Worm (Caenorhabditis elegans) whole organism, L1 larva: Measurements from ENCODE around the gene pals-21.

Source experiments
- C04F5.9 ChIP-seq: sonication (generic microtip); optimal IDR thresholded peaks from 2 replicates; lab custom pipeline; 2016; ENCODE audit warnings: missing genetic modification characterization, missing compliant biosample characterization
- C16A3.4 ChIP-seq: fragments of 150-350 bp; optimal IDR thresholded peaks from 2 replicates; lab custom pipeline; 2014; ENCODE audit warnings: missing biosample characterization, missing genetic modification characterization
- C34B4.2 ChIP-seq: sonication (generic microtip); optimal IDR thresholded peaks from 2 replicates; lab custom pipeline; 2017; ENCODE audit warnings: mild to moderate bottlenecking, missing genetic modification characterization, missing compliant biosample characterization
- Y116A8C.19 ChIP-seq: sonication (generic microtip); optimal IDR thresholded peaks from 2 replicates; lab custom pipeline; 2016; ENCODE audit warnings: missing compliant biosample characterization, missing genetic modification characterization, borderline replicate concordance
- alr-1 ChIP-seq: fragments of 200-800 bp; sonication (Bioruptor generic); optimal IDR thresholded peaks from 2 replicates; lab custom pipeline; 2018; ENCODE audit warnings: borderline replicate concordance, mild to moderate bottlenecking, missing genetic modification characterization, missing compliant biosample characterization
- aly-2 ChIP-seq: fragments of 150-350 bp; optimal IDR thresholded peaks from 2 replicates; lab custom pipeline; 2014; ENCODE audit warnings: missing biosample characterization, missing genetic modification characterization
- ceh-8 ChIP-seq: fragments of 200-800 bp; sonication (Bioruptor generic); optimal IDR thresholded peaks from 2 replicates; lab custom pipeline; 2018; ENCODE audit warnings: mild to moderate bottlenecking, missing genetic modification characterization, moderate library complexity, missing compliant biosample characterization
- ceh-88 ChIP-seq: fragments of 200-800 bp; sonication (Bioruptor generic); IDR thresholded peaks from 2 replicates; pipeline ENCODE4 v1.3.6; 2022; ENCODE audit warnings: missing genetic modification characterization, missing compliant biosample characterization
- ceh-90 ChIP-seq: sonication (generic microtip); optimal IDR thresholded peaks from 2 replicates; lab custom pipeline; 2016; ENCODE audit warnings: missing genetic modification characterization, missing compliant biosample characterization
- ces-1 ChIP-seq: fragments of 150-350 bp; optimal IDR thresholded peaks from 2 replicates; lab custom pipeline; 2014; ENCODE audit warnings: missing biosample characterization, missing genetic modification reagents, missing genetic modification characterization
- efl-1 ChIP-seq, 4 experiments: fragments of 150-350 bp; optimal IDR thresholded peaks in 3 of 4; peaks in 1 of 4; 1 replicate in 1 of 4; 2 replicates in 3 of 4; lab custom pipeline; 2014; ENCODE audit warnings: missing biosample characterization in 2 of 4, missing genetic modification characterization in 2 of 4, missing genetic modification reagents in 2 of 4
- egl-13 ChIP-seq: sonication (generic microtip); optimal IDR thresholded peaks from 2 replicates; lab custom pipeline; 2016; ENCODE audit warnings: missing genotype, missing genetic modification reagents, missing genetic modification characterization, missing compliant biosample characterization
- egl-27 ChIP-seq, 2 experiments: fragments of 150-350 bp in 1 of 2; sonication (generic microtip); optimal IDR thresholded peaks; 3 replicates each; lab custom pipeline; 2017 to 2018; ENCODE audit warnings: missing biosample characterization in 2 of 2, missing genetic modification characterization in 2 of 2, missing genetic modification reagents in 2 of 2
- elt-3 ChIP-seq, 6 experiments: fragments of 150-350 bp in 1 of 6; sonication (generic microtip); optimal IDR thresholded peaks; 2 replicates each; lab custom pipeline; 2017 to 2018; ENCODE audit warnings: missing biosample characterization in 6 of 6, missing genetic modification characterization in 6 of 6, inconsistent platforms in 1 of 6
- fkh-10 ChIP-seq: sonication (generic microtip); optimal IDR thresholded peaks from 2 replicates; lab custom pipeline; 2017; ENCODE audit warnings: missing biosample characterization, missing genetic modification reagents, missing genetic modification characterization
- fkh-4 ChIP-seq: sonication (generic microtip); optimal IDR thresholded peaks from 2 replicates; lab custom pipeline; 2016; ENCODE audit warnings: missing compliant biosample characterization, missing genetic modification characterization, borderline replicate concordance
- fkh-8 ChIP-seq: sonication (generic microtip); optimal IDR thresholded peaks from 2 replicates; lab custom pipeline; 2016; ENCODE audit warnings: mild to moderate bottlenecking, missing genetic modification characterization, missing compliant biosample characterization
- fos-1 ChIP-seq: fragments of 150-350 bp; optimal IDR thresholded peaks from 2 replicates; lab custom pipeline; 2014; ENCODE audit warnings: missing biosample characterization, missing genetic modification characterization
- hlh-4 ChIP-seq: sonication (generic microtip); optimal IDR thresholded peaks from 2 replicates; lab custom pipeline; 2016; ENCODE audit warnings: mild to moderate bottlenecking, missing genetic modification characterization, missing compliant biosample characterization
- hpl-2 ChIP-seq: fragments of 150-350 bp; optimal IDR thresholded peaks from 2 replicates; lab custom pipeline; 2014; ENCODE audit warnings: missing biosample characterization, missing genetic modification reagents, missing genetic modification characterization
- irx-1 ChIP-seq: sonication (generic microtip); optimal IDR thresholded peaks from 2 replicates; lab custom pipeline; 2016; ENCODE audit warnings: missing genetic modification characterization, missing compliant biosample characterization
- isw-1 ChIP-seq: fragments of 200-800 bp; sonication (Bioruptor generic); IDR thresholded peaks from 2 replicates; pipeline ENCODE4 v1.3.6; 2022; ENCODE audit warnings: missing genetic modification characterization, missing compliant biosample characterization
- lin-14 ChIP-seq: fragments of 200-800 bp; sonication (Bioruptor generic); optimal IDR thresholded peaks from 2 replicates; lab custom pipeline; 2018; ENCODE audit warnings: mild to moderate bottlenecking, missing genetic modification characterization, moderate library complexity, missing compliant biosample characterization
- lin-39 ChIP-seq: fragments of 150-350 bp; optimal IDR thresholded peaks from 2 replicates; lab custom pipeline; 2014; ENCODE audit warnings: missing biosample characterization, missing genetic modification reagents, missing genetic modification characterization
- lsy-2 ChIP-seq, 2 experiments: fragments of 150-350 bp; optimal IDR thresholded peaks; 2 replicates each; lab custom pipeline; 2014; ENCODE audit warnings: missing biosample characterization in 2 of 2, missing genetic modification characterization in 2 of 2
- mab-9 ChIP-seq: fragments of 200-800 bp; sonication (Bioruptor generic); IDR thresholded peaks from 2 replicates; pipeline ENCODE4 v1.3.6; 2022; ENCODE audit warnings: missing genetic modification reagents, missing genetic modification characterization, missing compliant biosample characterization
- mdl-1 ChIP-seq, 2 experiments: fragments of 150-350 bp; optimal IDR thresholded peaks; 2 replicates each; lab custom pipeline; 2014 to 2017; ENCODE audit warnings: missing biosample characterization in 2 of 2, missing genetic modification characterization in 2 of 2, inconsistent platforms in 1 of 2
- nhr-11 ChIP-seq: fragments of 150-350 bp; optimal IDR thresholded peaks from 2 replicates; lab custom pipeline; 2014; ENCODE audit warnings: missing biosample characterization, missing genetic modification characterization
- nhr-237 ChIP-seq: fragments of 150-350 bp; optimal IDR thresholded peaks from 2 replicates; lab custom pipeline; 2014; ENCODE audit warnings: missing biosample characterization, missing genetic modification characterization
- nhr-47 ChIP-seq: sonication (generic microtip); optimal IDR thresholded peaks from 2 replicates; lab custom pipeline; 2016; ENCODE audit warnings: mild to moderate bottlenecking, missing genetic modification characterization, moderate library complexity, missing compliant biosample characterization
- nhr-71 ChIP-seq: sonication (generic microtip); optimal IDR thresholded peaks from 2 replicates; lab custom pipeline; 2016; ENCODE audit warnings: mild to moderate bottlenecking, missing genetic modification characterization, moderate library complexity, missing compliant biosample characterization
- nhr-77 ChIP-seq: fragments of 150-350 bp; optimal IDR thresholded peaks from 2 replicates; lab custom pipeline; 2014; ENCODE audit warnings: missing biosample characterization, missing genetic modification characterization
- nhr-84 ChIP-seq: sonication (generic microtip); optimal IDR thresholded peaks from 2 replicates; lab custom pipeline; 2017; ENCODE audit warnings: missing biosample characterization, missing genetic modification characterization
- nhr-90 ChIP-seq: sonication (generic microtip); optimal IDR thresholded peaks from 2 replicates; lab custom pipeline; 2016; ENCODE audit warnings: mild to moderate bottlenecking, missing genetic modification characterization, missing compliant biosample characterization; ENCODE audit not compliant: poor library complexity
- rnt-1 ChIP-seq: sonication (generic microtip); optimal IDR thresholded peaks from 2 replicates; lab custom pipeline; 2016; ENCODE audit warnings: mild to moderate bottlenecking, missing genetic modification characterization, moderate library complexity, missing compliant biosample characterization
- snpc-4 ChIP-seq: fragments of 150-350 bp; optimal IDR thresholded peaks from 2 replicates; lab custom pipeline; 2014; ENCODE audit warnings: missing biosample characterization, missing genetic modification characterization
- sox-4 ChIP-seq: sonication (generic microtip); optimal IDR thresholded peaks from 2 replicates; lab custom pipeline; 2016; ENCODE audit warnings: missing genetic modification characterization, missing compliant biosample characterization
- sptf-1 ChIP-seq: fragments of 150-350 bp; optimal IDR thresholded peaks from 2 replicates; lab custom pipeline; 2014; ENCODE audit warnings: missing biosample characterization, missing genetic modification characterization
- sup-37 ChIP-seq: fragments of 200-800 bp; sonication (Bioruptor generic); optimal IDR thresholded peaks from 2 replicates; lab custom pipeline; 2018; ENCODE audit warnings: mild to moderate bottlenecking, missing genetic modification characterization, missing compliant biosample characterization
- swsn-7 ChIP-seq: sonication (generic microtip); optimal IDR thresholded peaks from 2 replicates; lab custom pipeline; 2016; ENCODE audit warnings: missing genetic modification characterization, missing compliant biosample characterization
- tbx-2 ChIP-seq: sonication (generic microtip); optimal IDR thresholded peaks from 2 replicates; lab custom pipeline; 2016; ENCODE audit warnings: missing genetic modification characterization, missing compliant biosample characterization
- tlp-1 ChIP-seq: fragments of 150-350 bp; optimal IDR thresholded peaks from 2 replicates; lab custom pipeline; 2014; ENCODE audit warnings: missing biosample characterization, missing genetic modification characterization
- unc-30 ChIP-seq: sonication (generic microtip); optimal IDR thresholded peaks from 2 replicates; lab custom pipeline; 2017; ENCODE audit warnings: missing biosample characterization, missing genetic modification characterization
- xbp-1 ChIP-seq: sonication (generic microtip); optimal IDR thresholded peaks from 2 replicates; lab custom pipeline; 2016; ENCODE audit warnings: missing genetic modification characterization, missing compliant biosample characterization
- zip-4 ChIP-seq: fragments of 200-800 bp; sonication (Bioruptor generic); optimal IDR thresholded peaks from 2 replicates; lab custom pipeline; 2018; ENCODE audit warnings: mild to moderate bottlenecking, missing genetic modification characterization, moderate library complexity, missing compliant biosample characterization
- ztf-11 ChIP-seq, 2 experiments: sonication (generic microtip); optimal IDR thresholded peaks; 2 replicates each; lab custom pipeline; 2016 to 2017; ENCODE audit warnings: missing genetic modification characterization in 2 of 2, missing biosample characterization in 1 of 2, missing compliant biosample characterization in 1 of 2
- ztf-4 ChIP-seq: fragments of 150-350 bp; optimal IDR thresholded peaks from 2 replicates; lab custom pipeline; 2014; ENCODE audit warnings: missing biosample characterization, missing genetic modification characterization

Gene pals-21

ce11 chrIII:1418709-1419108, 38.3 kb upstream of the pals-21 start (continued):
- peak; percentile 87 for TF ChIP-seq C16A3.4 (tag; lab: Kevin White, UChicago)
- TF ChIP-seq isw-1: peak; percentile 89
- peak; percentile 90 for TF ChIP-seq fkh-8 (tag; lab: Kevin White, UChicago)
- TF ChIP-seq ztf-4 (tag; lab: Kevin White, UChicago): peak; percentile 47
- TF ChIP-seq nhr-90: peak; percentile 85
- peak; percentile 62 for TF ChIP-seq zip-4
- TF ChIP-seq fkh-10 (GFP tag; lab: Kevin White, UChicago): peak; percentile 62
- TF ChIP-seq mab-9 (GFP tag; lab: Robert Waterston, UW): peak; percentile 79; the same call in 1 of the 2 replicates
- peak; percentile 5 for TF ChIP-seq lin-39
- TF ChIP-seq nhr-47 (tag; lab: Kevin White, UChicago): peak; percentile 93
- TF ChIP-seq aly-2 (tag; lab: Kevin White, UChicago): peak; percentile 15
- TF ChIP-seq tbx-2: peak; percentile 88
- TF ChIP-seq xbp-1: peak; percentile 87
- no peak for TF ChIP-seq ces-1 (GFP tag; lab: Kevin White, UChicago)
- TF ChIP-seq nhr-71 (tag; lab: Kevin White, UChicago): peak; percentile 93
- peak; percentile 79 for TF ChIP-seq nhr-77 (tag; lab: Kevin White, UChicago)
- no peak for TF ChIP-seq tlp-1
- TF ChIP-seq irx-1: peak; percentile 69
- TF ChIP-seq fkh-4 (tag; lab: Kevin White, UChicago): peak; percentile 28
- no peak for TF ChIP-seq Y116A8C.19 (tag; lab: Kevin White, UChicago)
- peak; percentile 49 for TF ChIP-seq C04F5.9 (tag; lab: Kevin White, UChicago)
- peak; percentile 85 to 92 for TF ChIP-seq efl-1 (optimal IDR thresholded peaks at IDR 0.05; lab: Kevin White, UChicago)
- peak; percentile 76 to 97 for TF ChIP-seq efl-1 (GFP tag; optimal IDR thresholded peaks at IDR 0.05 in 1 of 2; lab: Kevin White, UChicago)
- TF ChIP-seq ceh-8 (GFP tag; lab: Kevin White, UChicago): peak; percentile 12
- peak; percentile 77 for TF ChIP-seq egl-13
- TF ChIP-seq sox-4 (tag; lab: Kevin White, UChicago): peak; percentile 48
- no peak for TF ChIP-seq nhr-84
- peak; percentile 34 for TF ChIP-seq snpc-4 (tag; lab: Kevin White, UChicago)
- no peak for TF ChIP-seq ceh-90 (tag; lab: Kevin White, UChicago)
- peak; percentile 72 for TF ChIP-seq sup-37 (GFP tag; lab: Kevin White, UChicago)
- no peak for TF ChIP-seq egl-27 (tag; optimal IDR thresholded peaks at IDR 0.05; lab: Kevin White, UChicago)
- peak; percentile 68 for TF ChIP-seq fos-1 (tag; lab: Kevin White, UChicago)
- peak in 1 of 2 experiments; percentile 89 for TF ChIP-seq mdl-1 (tag; optimal IDR thresholded peaks at IDR 0.05; lab: Kevin White, UChicago)
- peak; percentile 88 for TF ChIP-seq swsn-7
- peak; percentile 90 for TF ChIP-seq lin-14 (GFP tag; lab: Kevin White, UChicago)
- no peak for TF ChIP-seq rnt-1 (tag; lab: Kevin White, UChicago)
- peak in 3 of 6 experiments; percentile 61 to 70 (median 69) for TF ChIP-seq elt-3 (tag; optimal IDR thresholded peaks at IDR 0.05; lab: Kevin White, UChicago)
- TF ChIP-seq, all 84 proteins: peak for 57

- TF ChIP-seq sox-4 (tag; lab: Kevin White, UChicago): no peak
- no peak for TF ChIP-seq C34B4.2 (tag; lab: Kevin White, UChicago)
- no peak for TF ChIP-seq hlh-4 (tag; lab: Kevin White, UChicago)
Observed at ce11 chrIII:1417090-1417489, 36.7 kb upstream of the pals-21 start, which contains the start of gene elc-1. elc-1 (minus strand) TSS chrIII:1417190.

DNA sequence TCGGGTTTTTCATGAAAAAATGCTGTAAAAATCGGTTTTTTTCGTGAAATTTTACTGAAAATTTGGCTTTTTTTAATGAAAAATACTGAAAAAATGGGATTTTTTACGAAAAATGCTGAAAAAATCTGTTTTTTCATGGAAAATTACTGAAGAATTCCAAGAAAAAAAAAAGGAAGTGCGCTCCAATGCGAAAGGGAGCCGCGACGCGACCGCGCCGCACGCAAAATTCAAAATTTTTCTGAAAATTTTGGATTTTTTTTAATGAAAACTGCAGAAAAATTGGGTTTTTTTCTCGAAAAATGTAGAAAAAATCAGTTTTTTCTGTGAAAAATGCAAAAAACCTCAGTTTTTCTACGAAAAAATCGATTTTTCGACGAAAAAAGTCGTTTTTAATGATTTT, 36.1 kb upstream of the pals-21 start:
- TF ChIP-seq lin-14 (GFP tag; lab: Kevin White, UChicago) (no peak), ceh-88 (GFP tag; lab: Robert Waterston, UW) (no peak), egl-27 (tag; optimal IDR thresholded peaks at IDR 0.05; lab: Kevin White, UChicago) (no peak), ztf-11 (tag; optimal IDR thresholded peaks at IDR 0.05; lab: Kevin White, UChicago) (no peak), tlp-1 (no peak), unc-30 (tag; lab: Kevin White, UChicago) (no peak), alr-1 (tag; lab: Kevin White, UChicago) (no peak), hpl-2 (GFP tag; lab: Kevin White, UChicago) (no peak), nhr-11 (no peak), fkh-4 (tag; lab: Kevin White, UChicago) (no peak), lsy-2 (tag; optimal IDR thresholded peaks at IDR 0.05; lab: Kevin White, UChicago) (no peak), elt-3 (tag; optimal IDR thresholded peaks at IDR 0.05; lab: Kevin White, UChicago) (no peak), sptf-1 (tag; lab: Kevin White, UChicago) (no peak), nhr-237 (no peak)
